Fruit fly (Drosophila melanogaster): ENCODE data around the gene CG33784.

The CG33784 gene

dm6 chr3R:10086683-10087082 is 19.0 kb downstream of the CG33784 start:
- no peak for TF ChIP-seq tj (GFP tag; optimal IDR thresholded peaks at IDR 0.05)
- no peak for TF ChIP-seq Clk (GFP tag; optimal IDR thresholded peaks at IDR 0.05)
- TF ChIP-seq Mnt (GFP tag; optimal IDR thresholded peaks at IDR 0.05) = no peak
- no peak for TF ChIP-seq ovo (GFP tag; optimal IDR thresholded peaks at IDR 0.05)
- no peak for TF ChIP-seq Crg-1 (GFP tag; optimal IDR thresholded peaks at IDR 0.05)
- TF ChIP-seq CG14711 (tag; optimal IDR thresholded peaks at IDR 0.05) = no peak
- no peak for TF ChIP-seq bab1 (GFP tag; optimal IDR thresholded peaks at IDR 0.05)
- no peak for TF ChIP-seq cic (GFP tag; optimal IDR thresholded peaks at IDR 0.05)
- no peak for TF ChIP-seq CG5204 (GFP tag; optimal IDR thresholded peaks at IDR 0.05)
- TF ChIP-seq CG7045 (GFP tag; optimal IDR thresholded peaks at IDR 0.05) = no peak
- no peak for TF ChIP-seq CG33017 (tag; optimal IDR thresholded peaks at IDR 0.05)
- TF ChIP-seq CG11617 (GFP tag; optimal IDR thresholded peaks at IDR 0.05) = no peak
- no peak for TF ChIP-seq Hr96 (GFP tag; optimal IDR thresholded peaks at IDR 0.05)

- peak; percentile 72 for TF ChIP-seq CG12768 (GFP tag; optimal IDR thresholded peaks at IDR 0.05)
- TF ChIP-seq CG1620 (GFP tag; optimal IDR thresholded peaks at IDR 0.05) = peak; percentile 54
- no peak for TF ChIP-seq kay (GFP tag; ENCODE audit: borderline replicate concordance)
- TF ChIP-seq CG5204 (GFP tag; optimal IDR thresholded peaks at IDR 0.05) = no peak
- peak; percentile 67 for TF ChIP-seq CG33017 (tag; optimal IDR thresholded peaks at IDR 0.05)
- TF ChIP-seq toe (GFP tag; optimal IDR thresholded peaks at IDR 0.05) = peak; percentile 59
- TF ChIP-seq cnc (optimal IDR thresholded peaks at IDR 0.05) = no peak
- TF ChIP-seq Hr96 (GFP tag; optimal IDR thresholded peaks at IDR 0.05) = peak; percentile 77
- peak; percentile 17 for TF ChIP-seq Crg-1 (GFP tag; optimal IDR thresholded peaks at IDR 0.05)
- peak; percentile 90 for TF ChIP-seq Mnt (GFP tag; optimal IDR thresholded peaks at IDR 0.05)
- TF ChIP-seq ovo (GFP tag; optimal IDR thresholded peaks at IDR 0.05) = no peak
- TF ChIP-seq bab1 (GFP tag; optimal IDR thresholded peaks at IDR 0.05) = peak; percentile 27
- peak; percentile 76 for TF ChIP-seq Clk (GFP tag; optimal IDR thresholded peaks at IDR 0.05)
- peak; percentile 86 for TF ChIP-seq CG11617 (GFP tag; optimal IDR thresholded peaks at IDR 0.05)
- peak; percentile 67 for TF ChIP-seq pad (GFP tag; optimal IDR thresholded peaks at IDR 0.05)
- peak; percentile 80 for TF ChIP-seq CG7101 (tag; optimal IDR thresholded peaks at IDR 0.05)
- TF ChIP-seq tj (GFP tag; optimal IDR thresholded peaks at IDR 0.05) = peak; percentile 87
- TF ChIP-seq CG14711 (tag; optimal IDR thresholded peaks at IDR 0.05) = peak; percentile 67
- TF ChIP-seq cic (GFP tag; optimal IDR thresholded peaks at IDR 0.05) = peak; percentile 84
- peak; percentile 83 for TF ChIP-seq CG7045 (GFP tag; optimal IDR thresholded peaks at IDR 0.05)
Measured at dm6 chr3R:10087206-10087927, 19.7 kb downstream of the CG33784 start.

dm6 chr3R:10089171-10089664 is 21.5 kb downstream of the CG33784 start:
- TF ChIP-seq CG5204 (GFP tag; optimal IDR thresholded peaks at IDR 0.05) (no peak), pad (GFP tag; optimal IDR thresholded peaks at IDR 0.05) (peak; percentile 67), bab1 (GFP tag; optimal IDR thresholded peaks at IDR 0.05) (no peak), cic (GFP tag; optimal IDR thresholded peaks at IDR 0.05) (peak; percentile 97), tj (GFP tag; optimal IDR thresholded peaks at IDR 0.05) (peak; percentile 99), CG7101 (tag; optimal IDR thresholded peaks at IDR 0.05) (peak; percentile 12), CG33017 (tag; optimal IDR thresholded peaks at IDR 0.05) (peak; percentile 56), Clk (GFP tag; optimal IDR thresholded peaks at IDR 0.05) (peak; percentile 48), Crg-1 (GFP tag; optimal IDR thresholded peaks at IDR 0.05) (no peak), cnc (optimal IDR thresholded peaks at IDR 0.05) (peak; percentile 33 to 59), ovo (GFP tag; optimal IDR thresholded peaks at IDR 0.05) (no peak), CG12768 (GFP tag; optimal IDR thresholded peaks at IDR 0.05) (peak; percentile 83), Mnt (GFP tag; optimal IDR thresholded peaks at IDR 0.05) (peak; percentile 78), CG14711 (tag; optimal IDR thresholded peaks at IDR 0.05) (peak; percentile 22), CG11617 (GFP tag; optimal IDR thresholded peaks at IDR 0.05) (no peak)

DNA sequence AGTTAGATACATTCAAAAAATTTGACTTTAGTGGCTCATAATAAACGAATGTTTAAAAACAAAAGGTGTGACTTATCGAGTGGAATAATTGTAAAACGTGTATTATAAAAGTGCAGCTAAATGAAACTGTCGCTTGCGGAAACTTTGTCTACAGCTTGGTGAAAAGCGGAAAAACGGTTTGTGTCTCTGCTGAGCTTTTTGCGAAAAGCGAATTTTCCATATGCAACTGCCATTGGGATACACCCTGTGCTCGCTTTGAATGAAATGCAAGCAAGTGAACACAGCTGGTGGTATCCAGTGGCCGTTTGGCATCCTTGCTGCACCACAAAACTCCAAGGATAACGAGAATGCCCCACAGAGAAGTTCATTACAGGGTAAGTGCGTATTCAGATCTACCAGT is 23.2 kb downstream of the CG33784 start:
- TF ChIP-seq bab1 (GFP tag; optimal IDR thresholded peaks at IDR 0.05) = no peak
- peak; percentile 42 for TF ChIP-seq cic (GFP tag; optimal IDR thresholded peaks at IDR 0.05)
- no peak for TF ChIP-seq CG7045 (GFP tag; optimal IDR thresholded peaks at IDR 0.05)

- no peak for TF ChIP-seq ovo (GFP tag; optimal IDR thresholded peaks at IDR 0.05)
- peak; percentile 95 for TF ChIP-seq kay (GFP tag; ENCODE audit: borderline replicate concordance)
- TF ChIP-seq CG33017 (tag; optimal IDR thresholded peaks at IDR 0.05) = no peak
Measured at dm6 chr3R:10091513-10091912, 23.8 kb downstream of the CG33784 start.

DNA sequence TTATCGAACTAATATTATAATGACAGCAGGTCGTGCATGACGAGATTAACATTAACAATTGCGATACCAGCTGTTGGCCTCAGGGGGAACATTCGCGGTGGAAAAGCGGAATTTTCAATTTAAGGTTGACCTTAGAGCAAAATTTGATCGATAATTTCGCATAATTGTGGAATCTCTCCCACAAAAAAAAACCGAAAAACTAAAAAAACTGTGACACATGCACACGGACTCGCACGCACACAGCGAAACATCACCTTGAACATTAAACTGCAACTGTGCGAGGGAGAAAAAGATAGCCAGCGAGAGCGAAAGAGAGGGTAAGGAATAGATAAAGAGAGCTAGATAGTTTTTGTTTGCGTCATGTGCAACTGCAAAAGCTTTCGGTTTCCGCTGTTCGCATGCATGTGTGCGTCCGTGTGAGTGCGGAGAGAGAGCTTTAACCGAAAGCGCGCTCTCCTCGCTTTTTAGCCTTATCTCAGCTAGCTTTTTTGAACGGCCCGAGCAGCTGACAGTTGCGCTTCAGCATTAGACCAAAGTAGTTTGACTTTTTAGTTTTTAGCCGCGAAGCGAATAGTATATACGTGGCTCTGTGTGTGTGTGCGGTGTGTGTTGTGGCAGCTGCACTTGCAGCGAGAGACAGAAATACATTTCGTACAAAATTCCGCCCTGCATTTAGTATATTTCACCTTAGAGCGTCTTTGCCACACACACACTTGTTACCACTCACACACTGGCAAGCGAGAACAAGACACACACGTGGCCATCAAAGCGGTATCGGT is 25.7 kb downstream of the CG33784 start:
- peak; percentile 49 for TF ChIP-seq CG7101 (tag; optimal IDR thresholded peaks at IDR 0.05)
- peak; percentile 52 for TF ChIP-seq CG33017 (tag; optimal IDR thresholded peaks at IDR 0.05)
- TF ChIP-seq CG14711 (tag; optimal IDR thresholded peaks at IDR 0.05) = no peak
- TF ChIP-seq Clk (GFP tag; optimal IDR thresholded peaks at IDR 0.05) = no peak
- no peak for TF ChIP-seq ovo (GFP tag; optimal IDR thresholded peaks at IDR 0.05)
- peak; percentile 77 for TF ChIP-seq Mnt (GFP tag; optimal IDR thresholded peaks at IDR 0.05)
- no peak for TF ChIP-seq CG1620 (GFP tag; optimal IDR thresholded peaks at IDR 0.05)
- peak; percentile 40 for TF ChIP-seq CG11617 (GFP tag; optimal IDR thresholded peaks at IDR 0.05)
- TF ChIP-seq CG7045 (GFP tag; optimal IDR thresholded peaks at IDR 0.05) = peak; percentile 17
- no peak for TF ChIP-seq toe (GFP tag; optimal IDR thresholded peaks at IDR 0.05)
- TF ChIP-seq CG5204 (GFP tag; optimal IDR thresholded peaks at IDR 0.05) = no peak
- no peak for TF ChIP-seq Hr96 (GFP tag; optimal IDR thresholded peaks at IDR 0.05)
- TF ChIP-seq tj (GFP tag; optimal IDR thresholded peaks at IDR 0.05) = peak; percentile 57
- TF ChIP-seq cnc (optimal IDR thresholded peaks at IDR 0.05) = peak in 1 of 2 experiments; percentile 32
- no peak for TF ChIP-seq Crg-1 (GFP tag; optimal IDR thresholded peaks at IDR 0.05)
- TF ChIP-seq bab1 (GFP tag; optimal IDR thresholded peaks at IDR 0.05) = no peak
- TF ChIP-seq kay (GFP tag; ENCODE audit: borderline replicate concordance) = peak; percentile 98
- TF ChIP-seq cic (GFP tag; optimal IDR thresholded peaks at IDR 0.05) = peak; percentile 85
- TF ChIP-seq CG12768 (GFP tag; optimal IDR thresholded peaks at IDR 0.05) = peak; percentile 59
- TF ChIP-seq pad (GFP tag; optimal IDR thresholded peaks at IDR 0.05) = no peak
